Fruit fly (Drosophila melanogaster): Measurements from ENCODE around the gene tal-2A.
A peak's percentile ranks its signal among the peaks of the same experiment; 100 is the strongest.

Gene tal-2A

DNA sequence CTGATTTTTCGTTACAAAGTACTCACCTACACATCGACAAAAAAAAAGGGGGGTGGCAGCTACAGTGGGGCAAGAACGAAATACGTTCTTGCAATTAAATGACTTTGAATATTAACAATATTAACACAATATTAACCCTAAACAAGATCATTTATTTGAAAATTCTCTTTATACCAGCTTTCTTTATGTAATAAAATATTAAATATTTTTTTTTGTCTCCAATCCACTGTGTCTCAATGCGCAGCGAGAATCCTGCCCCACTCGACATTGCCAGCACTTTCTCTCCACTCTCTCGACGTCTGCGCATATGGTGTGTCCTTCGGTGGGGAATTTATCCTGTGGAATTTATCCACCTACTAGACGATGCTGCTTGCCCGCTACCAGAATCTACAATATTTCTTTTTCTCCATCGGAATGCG lies 12.5 kb upstream of the tal-2A start (continued):
- TF ChIP-seq nmo (GFP tag; optimal IDR thresholded peaks at IDR 0.05) (peak; percentile 91), Six4 (GFP tag; optimal IDR thresholded peaks at IDR 0.05) (peak; percentile 75), hbn (GFP tag; IDR thresholded peaks at IDR 0.05; ENCODE audit: partially characterized antibody) (no peak), phol (tag; optimal IDR thresholded peaks at IDR 0.05) (peak; percentile 87), stwl (tag; optimal IDR thresholded peaks at IDR 0.05) (peak; percentile 25), dysf (GFP tag; IDR thresholded peaks at IDR 0.05) (peak; percentile 95), Awh (GFP tag; IDR thresholded peaks at IDR 0.05) (peak; percentile 93), Sry-β (GFP tag; optimal IDR thresholded peaks at IDR 0.05) (peak; percentile 26), Nf-YB (GFP tag; optimal IDR thresholded peaks at IDR 0.05) (peak; percentile 73), corto (GFP tag; optimal IDR thresholded peaks at IDR 0.05) (no peak), CG43689 (GFP tag; IDR thresholded peaks at IDR 0.05) (peak; percentile 72), Aef1 (GFP tag; IDR thresholded peaks at IDR 0.05) (peak; percentile 92), CG5245 (GFP tag; optimal IDR thresholded peaks at IDR 0.05) (peak; percentile 78)

DNA sequence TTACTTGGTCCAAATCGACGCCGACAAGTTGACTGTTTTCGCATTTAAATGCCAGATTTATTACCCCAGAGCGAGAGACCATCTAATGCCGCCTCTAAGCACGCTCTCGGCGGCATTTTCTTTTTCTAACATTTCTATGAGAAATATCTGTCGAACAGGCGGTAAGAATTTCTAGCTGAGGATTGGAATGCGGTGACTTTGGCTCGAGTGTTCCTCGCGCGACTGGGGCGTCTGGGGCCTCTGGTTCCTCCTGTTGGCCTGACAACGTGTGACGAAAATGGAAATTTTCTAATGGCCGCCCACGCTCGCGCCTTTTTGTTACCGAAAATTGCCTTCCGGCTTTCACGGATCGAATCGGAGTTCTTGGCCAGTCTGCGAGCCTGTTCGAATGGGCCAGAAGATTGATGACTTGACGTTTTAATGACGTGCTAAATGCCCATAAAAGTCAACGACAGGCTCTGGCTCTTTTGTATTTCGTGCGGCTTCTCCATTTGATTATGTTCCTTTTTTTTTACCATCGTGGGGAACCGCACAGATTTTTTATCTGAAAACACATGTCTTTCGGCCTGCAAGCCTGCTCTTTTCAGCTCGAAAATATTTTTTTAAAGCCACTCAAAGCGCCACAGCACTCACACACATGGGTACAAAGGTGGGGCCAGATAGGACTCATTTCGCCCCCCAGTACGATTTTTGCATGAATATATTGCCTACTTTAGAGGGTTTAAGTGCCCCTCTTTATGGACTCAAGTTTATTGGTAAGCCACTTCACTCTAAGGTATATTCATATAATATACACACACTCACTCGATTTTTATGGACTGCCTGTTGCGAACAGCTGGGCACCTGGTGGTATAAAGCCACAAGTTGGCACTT lies 11.5 kb upstream of the tal-2A start:
- TF ChIP-seq sr (GFP tag; IDR thresholded peaks at IDR 0.05) (peak; percentile 48; the same call in 1 of the 3 replicates), mirr (GFP tag; optimal IDR thresholded peaks at IDR 0.05) (peak; percentile 22), Ets65A (GFP tag) (peak; percentile 61), Hr51 (GFP tag; optimal IDR thresholded peaks at IDR 0.05) (peak in 1 of 2 experiments; percentile 16), abd-A (tag; optimal IDR thresholded peaks at IDR 0.05) (peak; percentile 98), Optix (GFP tag; IDR thresholded peaks at IDR 0.05) (no peak), CG9215 (GFP tag; IDR thresholded peaks at IDR 0.05) (no peak), Med (GFP tag) (peak; percentile 51), sd (tag; optimal IDR thresholded peaks at IDR 0.05) (peak; percentile 98), sqz (GFP tag; optimal IDR thresholded peaks at IDR 0.05) (peak; percentile 86), gro (GFP tag; optimal IDR thresholded peaks at IDR 0.05) (peak; percentile 35), sna (GFP tag; IDR thresholded peaks at IDR 0.05; ENCODE audit: partially characterized antibody) (no peak), pros (GFP tag; optimal IDR thresholded peaks at IDR 0.05) (peak; percentile 13), CG8281 (tag; optimal IDR thresholded peaks at IDR 0.05) (peak; percentile 19), scrt (GFP tag; optimal IDR thresholded peaks at IDR 0.05) (peak; percentile 98), CG31224 (GFP tag; IDR thresholded peaks at IDR 0.05) (peak; percentile 87), lov (optimal IDR thresholded peaks at IDR 0.05) (no peak), lov (GFP tag; IDR thresholded peaks at IDR 0.05) (no peak), z (GFP tag; IDR thresholded peaks at IDR 0.05) (peak; percentile 84), CG10543 (GFP tag; optimal IDR thresholded peaks at IDR 0.05) (no peak), Bgb (GFP tag; IDR thresholded peaks at IDR 0.05; ENCODE audit: partially characterized antibody) (peak; percentile 35; the same call in 1 of the 2 replicates), E2f1 (GFP tag; IDR thresholded peaks at IDR 0.05) (peak; percentile 13; the same call in 1 of the 2 replicates)

DNA sequence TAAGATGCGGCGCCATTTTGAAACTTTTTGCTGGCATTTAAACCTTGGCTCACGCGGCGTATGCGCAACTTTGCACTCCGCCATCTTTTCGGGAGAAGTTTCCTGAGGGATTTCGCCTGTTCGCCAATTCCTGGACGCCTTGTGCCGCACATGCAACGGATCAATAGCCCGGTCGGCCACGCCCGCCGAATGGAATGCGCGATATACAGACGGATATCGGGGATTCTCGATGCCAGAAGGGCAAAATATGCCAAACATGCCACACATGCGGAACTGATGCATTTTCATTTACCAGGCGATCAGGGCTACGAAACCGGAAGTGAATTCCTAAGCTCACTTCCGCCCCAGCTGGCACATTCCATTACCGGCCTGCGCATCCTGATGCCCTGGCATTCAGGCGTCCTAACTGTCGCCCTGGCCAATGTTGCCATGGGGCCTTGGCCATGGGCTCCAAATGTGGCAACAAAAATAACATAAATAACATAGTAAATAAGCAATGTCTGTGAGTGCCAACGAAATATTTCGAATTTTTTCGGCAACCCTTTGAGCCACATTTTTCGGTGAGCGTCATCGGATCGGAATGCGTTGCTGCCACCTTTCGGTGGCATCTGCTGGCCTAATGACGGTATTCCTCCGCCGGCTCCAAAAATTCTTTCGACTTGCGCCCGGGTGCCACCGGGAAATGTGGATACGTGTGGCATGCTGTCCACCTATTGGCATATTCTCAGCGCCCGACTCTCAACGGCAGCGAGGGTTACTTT lies 10.7 kb upstream of the tal-2A start:
- TF ChIP-seq CG13775 (GFP tag; optimal IDR thresholded peaks at IDR 0.05) (no peak), sd (tag; optimal IDR thresholded peaks at IDR 0.05) (peak; percentile 100), schlank (tag; optimal IDR thresholded peaks at IDR 0.05) (peak; percentile 8), CG17361 (GFP tag; IDR thresholded peaks at IDR 0.05) (no peak), salm (tag; optimal IDR thresholded peaks at IDR 0.05) (no peak), pzg (GFP tag; optimal IDR thresholded peaks at IDR 0.05) (no peak), lilli (GFP tag; optimal IDR thresholded peaks at IDR 0.05) (no peak), Hr51 (GFP tag; optimal IDR thresholded peaks at IDR 0.05) (no peak), Opbp (GFP tag; IDR thresholded peaks at IDR 0.05; ENCODE audit: partially characterized antibody) (peak; percentile 43; the same call in 2 of the 3 replicates), Sox102F (GFP tag; optimal IDR thresholded peaks at IDR 0.05) (no peak), CG34376 (GFP tag; optimal IDR thresholded peaks at IDR 0.05) (peak; percentile 75), CG11504 (tag; optimal IDR thresholded peaks at IDR 0.05) (peak; percentile 41), CG2199 (GFP tag; IDR thresholded peaks at IDR 0.05) (no peak)

Data from whole organism, embryonic.